Worm (Caenorhabditis elegans): ENCODE measurements around the gene F28G4.3.

Gene F28G4.3

DNA sequence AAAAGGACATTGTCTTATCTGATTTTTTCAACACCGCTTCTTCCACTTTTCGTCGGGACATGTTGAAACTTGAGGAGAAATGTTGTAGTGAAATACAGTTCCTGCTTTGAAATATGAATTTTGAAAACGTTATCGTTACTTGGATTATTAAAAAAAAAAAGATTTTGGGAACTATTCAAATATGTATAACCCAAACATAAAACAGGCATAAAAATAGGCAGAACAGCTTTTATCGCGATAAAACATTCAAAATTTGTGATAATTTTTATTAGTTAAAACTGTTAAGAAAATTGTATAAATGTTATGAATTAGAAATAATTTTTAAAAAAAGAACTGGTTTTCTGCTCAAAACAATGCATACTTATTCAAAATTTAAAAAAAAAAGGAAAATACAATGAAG lies 31.1 kb downstream of the F28G4.3 start, which contains the start of gene bgnt-1.3:
Gene bgnt-1.3 (minus strand): TSS at position 101 of the 400 bp plus-strand sequence.
- no peak for TF ChIP-seq rec-8 (tag; optimal IDR thresholded peaks at IDR 0.05)
- no peak for TF ChIP-seq ceh-100 (GFP tag; IDR thresholded peaks at IDR 0.05)
- no peak for TF ChIP-seq ceh-40 (GFP tag; IDR thresholded peaks at IDR 0.05)
- TF ChIP-seq Y95B8A.8 (GFP tag; IDR thresholded peaks at IDR 0.05), result no peak
- TF ChIP-seq madf-10 (tag; optimal IDR thresholded peaks at IDR 0.05), result no peak
- TF ChIP-seq D2030.7 (GFP tag; IDR thresholded peaks at IDR 0.05), result no peak
- TF ChIP-seq F57C9.4 (tag; optimal IDR thresholded peaks at IDR 0.05), result no peak
- no peak for TF ChIP-seq F49E8.2 (tag; optimal IDR thresholded peaks at IDR 0.05; ENCODE audit: insufficient read depth)
- TF ChIP-seq zim-3 (tag; optimal IDR thresholded peaks at IDR 0.05), result no peak
- no peak for TF ChIP-seq die-1 (tag; optimal IDR thresholded peaks at IDR 0.05)
- no peak for TF ChIP-seq let-526 (GFP tag; IDR thresholded peaks at IDR 0.05)
- TF ChIP-seq sea-2 (GFP tag; IDR thresholded peaks at IDR 0.05), result no peak
- TF ChIP-seq ztf-18 (tag; optimal IDR thresholded peaks at IDR 0.05), result no peak
- TF ChIP-seq sptf-2 (GFP tag; optimal IDR thresholded peaks at IDR 0.05), result no peak
- TF ChIP-seq lsl-1 (GFP tag; optimal IDR thresholded peaks at IDR 0.05), result no peak
- no peak for TF ChIP-seq aptf-2 (GFP tag; conservative IDR thresholded peaks at IDR 0.05)

DNA sequence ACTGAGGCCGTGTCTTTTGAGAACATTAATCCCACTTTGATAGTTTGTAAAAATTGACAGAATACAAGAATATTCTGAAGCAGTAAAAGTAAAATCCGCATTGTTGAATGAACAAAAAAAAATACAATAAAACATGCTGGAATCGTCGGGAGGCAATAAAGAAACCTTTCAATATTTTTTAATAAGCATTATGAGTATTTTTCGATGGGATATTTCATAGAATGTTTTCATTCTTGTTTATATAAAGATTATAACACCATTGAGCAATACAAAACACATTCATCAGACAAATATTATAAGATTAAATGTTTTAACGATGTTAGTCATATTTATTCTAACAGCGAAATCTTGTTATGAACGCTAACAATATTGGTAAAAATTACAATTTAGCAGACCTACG lies 33.8 kb downstream of the F28G4.3 start, which contains the start of gene gcy-20:
Gene gcy-20 (minus strand): TSS at position 101 of the 400 bp plus-strand sequence.
- no peak for TF ChIP-seq ztf-18 (tag; optimal IDR thresholded peaks at IDR 0.05)
- TF ChIP-seq B0336.3 (GFP tag; IDR thresholded peaks at IDR 0.05), result no peak
- no peak for TF ChIP-seq madf-3 (GFP tag; IDR thresholded peaks at IDR 0.05)
- TF ChIP-seq Y53F4B.3 (GFP tag; IDR thresholded peaks at IDR 0.05), result no peak
- no peak for TF ChIP-seq K11D2.4 (GFP tag; IDR thresholded peaks at IDR 0.05)
- TF ChIP-seq zfh-2 (GFP tag; conservative IDR thresholded peaks at IDR 0.05), result no peak

DNA sequence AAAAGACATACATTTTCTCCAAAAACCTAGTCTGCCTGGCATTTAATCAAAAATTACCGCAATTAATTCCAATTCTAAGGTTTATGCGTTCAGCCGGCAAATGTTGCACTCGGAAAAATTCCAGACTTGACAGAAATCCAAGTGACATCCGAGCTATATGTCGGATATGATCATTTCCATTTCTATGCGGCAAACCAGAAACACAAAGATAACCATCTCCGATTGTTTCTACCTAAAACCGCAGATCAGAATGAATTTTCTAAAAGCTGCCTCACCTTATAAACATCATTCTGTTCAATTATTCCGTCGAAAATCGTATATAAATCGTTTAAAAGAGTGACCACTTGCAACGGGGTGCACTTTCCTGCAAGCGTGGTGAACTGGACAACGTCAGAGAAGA lies 38.4 kb downstream of the F28G4.3 start:
- TF ChIP-seq Y53F4B.3 (GFP tag; IDR thresholded peaks at IDR 0.05) (no peak), tlf-1 (GFP tag; optimal IDR thresholded peaks at IDR 0.05) (no peak), egrh-3 (GFP tag; IDR thresholded peaks at IDR 0.05) (no peak), mcd-1 (GFP tag; IDR thresholded peaks at IDR 0.05) (no peak), lir-1 (GFP tag; conservative IDR thresholded peaks at IDR 0.05) (no peak), mes-4 (tag; optimal IDR thresholded peaks at IDR 0.05) (no peak), repo-1 (tag; optimal IDR thresholded peaks at IDR 0.05) (no peak), Y53G8AR.9 (GFP tag; conservative IDR thresholded peaks at IDR 0.05) (no peak), cebp-2 (GFP tag; IDR thresholded peaks at IDR 0.05) (no peak), akir-1 (GFP tag; optimal IDR thresholded peaks at IDR 0.05) (no peak), snpc-3.4 (tag; optimal IDR thresholded peaks at IDR 0.05) (no peak), unc-62 (GFP tag; optimal IDR thresholded peaks at IDR 0.05) (no peak), ztf-6 (GFP tag; IDR thresholded peaks at IDR 0.05) (no peak), madf-8 (GFP tag; conservative IDR thresholded peaks at IDR 0.05) (no peak)

DNA sequence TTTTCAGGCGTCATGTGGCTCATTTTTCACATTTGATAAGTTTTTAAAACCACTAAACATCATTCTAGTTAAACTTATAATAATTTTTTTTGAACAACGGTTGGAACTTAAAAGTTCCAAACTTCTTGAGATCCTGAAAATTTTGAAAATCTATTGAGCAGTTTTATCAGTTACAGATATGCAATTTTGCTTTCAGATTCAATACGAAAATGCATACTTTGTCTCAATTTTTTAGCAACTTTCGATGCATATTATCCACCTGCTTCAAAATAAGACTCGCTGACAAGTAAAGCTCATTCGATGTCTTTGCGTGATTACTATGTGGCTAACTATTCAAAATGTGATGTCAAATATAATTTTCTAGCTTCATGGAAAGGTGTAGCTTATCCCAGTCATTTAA lies 40.9 kb downstream of the F28G4.3 start, which contains the start of gene srh-95:
Gene srh-95 (plus strand): TSS at position 301 of the 400 bp plus-strand sequence.
- TF ChIP-seq lag-1 (GFP tag; IDR thresholded peaks at IDR 0.05) (no peak), ceh-27 (GFP tag; optimal IDR thresholded peaks at IDR 0.05) (no peak), Y95B8A.8 (GFP tag; IDR thresholded peaks at IDR 0.05) (no peak), sdz-38 (tag; optimal IDR thresholded peaks at IDR 0.05) (no peak), egl-44 (GFP tag; IDR thresholded peaks at IDR 0.05) (no peak), pbrm-1 (GFP tag; IDR thresholded peaks at IDR 0.05) (no peak), ztf-18 (tag; optimal IDR thresholded peaks at IDR 0.05) (no peak), akir-1 (GFP tag; optimal IDR thresholded peaks at IDR 0.05) (no peak), bed-2 (GFP tag; IDR thresholded peaks at IDR 0.05) (no peak), gei-17 (GFP tag; optimal IDR thresholded peaks at IDR 0.05) (no peak), ama-1 (optimal IDR thresholded peaks at IDR 0.05) (no peak), ama-1 (GFP tag; optimal IDR thresholded peaks at IDR 0.05) (no peak), D2030.7 (GFP tag; IDR thresholded peaks at IDR 0.05) (no peak), mxl-1 (tag; optimal IDR thresholded peaks at IDR 0.05) (no peak)
